Worm (Caenorhabditis elegans) whole organism, dauer: ENCODE data around the gene trp-2.

Experiments
- unc-62 ChIP-seq: sonication (generic microtip); optimal IDR thresholded peaks from 2 replicates; lab custom pipeline; 2017; ENCODE audit warnings: missing biosample characterization, missing genetic modification reagents, missing genetic modification characterization

The trp-2 gene

ce11 chrIII:991581-991980, at the start of gene trp-2:
Gene trp-2 (plus strand): TSS chrIII:991881.
- no peak for TF ChIP-seq unc-62 (GFP tag; lab: Kevin White, UChicago)

ce11 chrIII:941958-942357, 49.7 kb upstream of the trp-2 start:
- no peak for TF ChIP-seq unc-62 (GFP tag; lab: Kevin White, UChicago)

ce11 chrIII:943426-943927, 48.2 kb upstream of the trp-2 start, which contains the start of gene fbxa-59:
Gene fbxa-59 (minus strand): TSS chrIII:943476.
- no peak for TF ChIP-seq unc-62 (GFP tag; lab: Kevin White, UChicago)

- no peak for TF ChIP-seq unc-62 (GFP tag; lab: Kevin White, UChicago)
These were observed 45.4 kb upstream of the trp-2 start, which contains the start of gene fbxa-60 for ce11 chrIII:946250-946725. Gene fbxa-60 (minus strand): TSS chrIII:946300.

- TF ChIP-seq unc-62 (GFP tag; lab: Kevin White, UChicago): no peak
These were observed 41.2 kb upstream of the trp-2 start, which contains the start of the genes fbxa-67 and fbxa-11 for ce11 chrIII:950472-950871. Gene fbxa-67 (minus strand): TSS chrIII:950670. Gene fbxa-11 (plus strand): TSS chrIII:950869.

ce11 chrIII:952184-952583, 39.5 kb upstream of the trp-2 start, which contains the start of gene fbxa-10:
Gene fbxa-10 (plus strand): TSS chrIII:952390.
- no peak for TF ChIP-seq unc-62 (GFP tag; lab: Kevin White, UChicago)

- no peak for TF ChIP-seq unc-62 (GFP tag; lab: Kevin White, UChicago)
These were observed 37.1 kb upstream of the trp-2 start, which contains the start of the genes T12B5.15 and T12B5.14 for ce11 chrIII:954553-954952. Gene T12B5.15 (minus strand): TSS chrIII:954653. Gene T12B5.14 (plus strand): TSS chrIII:954873.

ce11 chrIII:955981-956380, 35.7 kb upstream of the trp-2 start, which contains the start of gene fbxa-54:
Gene fbxa-54 (plus strand): TSS chrIII:956334.
- TF ChIP-seq unc-62 (GFP tag; lab: Kevin White, UChicago): no peak

ce11 chrIII:961948-962347, 29.7 kb upstream of the trp-2 start, which contains the start of gene fbxa-51:
Gene fbxa-51 (plus strand): TSS chrIII:962269.
- TF ChIP-seq unc-62 (GFP tag; lab: Kevin White, UChicago): no peak

- TF ChIP-seq unc-62 (GFP tag; lab: Kevin White, UChicago): no peak
These were observed 27.0 kb upstream of the trp-2 start for ce11 chrIII:964637-965036.

ce11 chrIII:966259-966658, 25.4 kb upstream of the trp-2 start:
- TF ChIP-seq unc-62 (GFP tag; lab: Kevin White, UChicago): no peak

ce11 chrIII:970928-971327, 20.8 kb upstream of the trp-2 start:
- no peak for TF ChIP-seq unc-62 (GFP tag; lab: Kevin White, UChicago)

- no peak for TF ChIP-seq unc-62 (GFP tag; lab: Kevin White, UChicago)
These were observed 12.8 kb upstream of the trp-2 start for ce11 chrIII:978889-979288.

- no peak for TF ChIP-seq unc-62 (GFP tag; lab: Kevin White, UChicago)
These were observed 9.7 kb upstream of the trp-2 start for ce11 chrIII:981960-982359.

ce11 chrIII:982961-983360, 8.7 kb upstream of the trp-2 start, which contains the start of gene tbc-10:
Gene tbc-10 (plus strand): TSS chrIII:983261.
- no peak for TF ChIP-seq unc-62 (GFP tag; lab: Kevin White, UChicago)

- no peak for TF ChIP-seq unc-62 (GFP tag; lab: Kevin White, UChicago)
These were observed 2.1 kb upstream of the trp-2 start for ce11 chrIII:989558-989957.

- no peak for TF ChIP-seq unc-62 (GFP tag; lab: Kevin White, UChicago)
These were observed 4.9 kb downstream of the trp-2 start for ce11 chrIII:996564-996963.
